Fruit fly (Drosophila melanogaster) whole organism, embryonic: Measurements from ENCODE around the gene Iris.

Experiments
- Adf1 ChIP-seq: fragments of 200-800 bp; sonication (Bioruptor generic); IDR thresholded peaks from 2 replicates; pipeline ENCODE4 v1.3.6; 2022; ENCODE audit warnings: missing biosample characterization, missing genetic modification characterization
- Asciz ChIP-seq: fragments of 200-800 bp; sonication (Bioruptor generic); optimal IDR thresholded peaks from 2 replicates; lab custom pipeline; 2017; ENCODE audit warnings: missing biosample characterization, mild to moderate bottlenecking, missing genetic modification characterization, missing genetic modification reagents
- BEAF-32 ChIP-seq: fragments of 200-800 bp; sonication (Bioruptor generic); optimal IDR thresholded peaks from 3 replicates; lab custom pipeline; 2017; ENCODE audit warnings: missing biosample characterization, missing genetic modification characterization, mild to moderate bottlenecking, moderate library complexity, missing genetic modification reagents
- Bgb ChIP-seq: fragments of 200-800 bp; sonication (Bioruptor generic); IDR thresholded peaks from 2 replicates; pipeline ENCODE4 v1.3.6; 2022; ENCODE audit warnings: missing biosample characterization, missing genetic modification characterization; ENCODE audit not compliant: partially characterized antibody
- CG10654 ChIP-seq: fragments of 200-800 bp; sonication (Bioruptor generic); optimal IDR thresholded peaks from 2 replicates; lab custom pipeline; 2016; ENCODE audit warnings: missing biosample characterization, missing genetic modification characterization
- CG13296 ChIP-seq: fragments of 200-800 bp; sonication (Bioruptor generic); optimal IDR thresholded peaks from 3 replicates; lab custom pipeline; 2018; ENCODE audit warnings: missing biosample characterization, mild to moderate bottlenecking, missing genetic modification characterization
- CG13624 ChIP-seq: fragments of 200-800 bp; sonication (Bioruptor generic); optimal IDR thresholded peaks from 2 replicates; lab custom pipeline; 2016; ENCODE audit warnings: missing biosample characterization, missing genetic modification characterization
- CG13775 ChIP-seq: fragments of 200-800 bp; sonication (Bioruptor generic); optimal IDR thresholded peaks from 3 replicates; lab custom pipeline; 2017; ENCODE audit warnings: missing biosample characterization, mild to moderate bottlenecking, missing genetic modification characterization
- CG15601 ChIP-seq: fragments of 200-800 bp; sonication (Bioruptor generic); optimal IDR thresholded peaks from 3 replicates; lab custom pipeline; 2019; ENCODE audit warnings: missing biosample characterization, mild to moderate bottlenecking, missing genetic modification characterization, moderate library complexity
- CG15696 ChIP-seq: fragments of 200-800 bp; sonication (Bioruptor generic); optimal IDR thresholded peaks from 2 replicates; lab custom pipeline; 2019; ENCODE audit warnings: missing biosample characterization, mild to moderate bottlenecking, missing genetic modification characterization, moderate library complexity
- CG1603 ChIP-seq: fragments of 200-800 bp; sonication (Bioruptor generic); optimal IDR thresholded peaks from 2 replicates; lab custom pipeline; 2019; ENCODE audit warnings: missing biosample characterization, mild to moderate bottlenecking, missing genetic modification characterization, moderate library complexity
- CG17328 ChIP-seq: fragments of 200-800 bp; sonication (Bioruptor generic); IDR thresholded peaks from 2 replicates; pipeline ENCODE4 v1.3.6; 2022; ENCODE audit warnings: missing biosample characterization, missing genetic modification characterization
- CG17612 ChIP-seq: fragments of 200-800 bp; sonication (Bioruptor generic); IDR thresholded peaks from 2 replicates; pipeline ENCODE4 v1.3.6; 2022; ENCODE audit warnings: missing biosample characterization, missing genetic modification characterization
- CG18599 ChIP-seq: fragments of 200-800 bp; sonication (Bioruptor generic); optimal IDR thresholded peaks from 3 replicates; lab custom pipeline; 2017; ENCODE audit warnings: missing biosample characterization, missing genetic modification characterization, mild to moderate bottlenecking, moderate library complexity, missing genetic modification reagents
- CG2116 ChIP-seq: fragments of 200-800 bp; sonication (Bioruptor generic); optimal IDR thresholded peaks from 3 replicates; lab custom pipeline; 2018; ENCODE audit warnings: missing biosample characterization, mild to moderate bottlenecking, missing genetic modification characterization
- CG2129 ChIP-seq: fragments of 200-800 bp; sonication (Bioruptor generic); IDR thresholded peaks from 2 replicates; pipeline ENCODE4 v1.3.6; 2022; ENCODE audit warnings: missing biosample characterization, missing genetic modification characterization; ENCODE audit not compliant: partially characterized antibody
- CG2202 ChIP-seq: fragments of 200-800 bp; sonication (Bioruptor generic); optimal IDR thresholded peaks from 2 replicates; lab custom pipeline; 2018; ENCODE audit warnings: missing biosample characterization, mild to moderate bottlenecking, missing genetic modification characterization
- CG31388 ChIP-seq: fragments of 200-800 bp; sonication (Bioruptor generic); optimal IDR thresholded peaks from 2 replicates; lab custom pipeline; 2016; ENCODE audit warnings: missing biosample characterization, missing genetic modification characterization
- CG32767 ChIP-seq: fragments of 200-800 bp; sonication (Bioruptor generic); IDR thresholded peaks from 2 replicates; pipeline ENCODE4 v1.3.6; 2022; ENCODE audit warnings: missing biosample characterization, missing genetic modification characterization
- CG34224 ChIP-seq: fragments of 200-800 bp; sonication (Bioruptor generic); IDR thresholded peaks from 3 replicates; pipeline ENCODE4 v1.3.6; 2022; ENCODE audit warnings: missing biosample characterization, missing genetic modification characterization; ENCODE audit not compliant: partially characterized antibody
- CG4730 ChIP-seq: fragments of 200-800 bp; sonication (Bioruptor generic); IDR thresholded peaks from 2 replicates; pipeline ENCODE4 v1.3.6; 2022; ENCODE audit warnings: missing biosample characterization, missing genetic modification characterization
- CG8388 ChIP-seq: fragments of 200-800 bp; sonication (Bioruptor generic); optimal IDR thresholded peaks from 2 replicates; lab custom pipeline; 2019; ENCODE audit warnings: missing biosample characterization, mild to moderate bottlenecking, missing genetic modification characterization, moderate library complexity
- CG8924 ChIP-seq: fragments of 200-800 bp; optimal IDR thresholded peaks from 3 replicates; lab custom pipeline; 2019; ENCODE audit warnings: missing biosample characterization, mild to moderate bottlenecking, missing genetic modification characterization, moderate library complexity
- CG8944 ChIP-seq: fragments of 200-800 bp; sonication (Bioruptor generic); optimal IDR thresholded peaks from 3 replicates; lab custom pipeline; 2016; ENCODE audit warnings: missing biosample characterization, missing genetic modification characterization
- Dll ChIP-seq: fragments of 200-800 bp; sonication (Bioruptor generic); IDR thresholded peaks from 4 replicates; pipeline ENCODE4 v1.3.6; 2022; ENCODE audit warnings: missing biosample characterization, missing genetic modification characterization; ENCODE audit not compliant: partially characterized antibody
- Dp ChIP-seq: fragments of 200-800 bp; sonication (Bioruptor generic); optimal IDR thresholded peaks from 2 replicates; lab custom pipeline; 2018; ENCODE audit warnings: missing biosample characterization, mild to moderate bottlenecking, missing genetic modification characterization, moderate library complexity
- E2f1 ChIP-seq: fragments of 200-800 bp; sonication (Bioruptor generic); IDR thresholded peaks from 2 replicates; pipeline ENCODE4 v1.3.6; 2022; ENCODE audit warnings: missing biosample characterization, missing genetic modification characterization
- E2f2 ChIP-seq: fragments of 200-800 bp; sonication (Bioruptor generic); IDR thresholded peaks from 2 replicates; pipeline ENCODE4 v1.3.6; 2022; ENCODE audit warnings: missing biosample characterization, missing genetic modification characterization
- Fer3 ChIP-seq: fragments of 200-800 bp; sonication (Bioruptor generic); optimal IDR thresholded peaks from 2 replicates; lab custom pipeline; 2018; ENCODE audit warnings: missing biosample characterization, mild to moderate bottlenecking, missing genetic modification characterization, moderate library complexity
- Hmx ChIP-seq: fragments of 200-800 bp; sonication (Bioruptor generic); optimal IDR thresholded peaks from 2 replicates; lab custom pipeline; 2016; ENCODE audit warnings: missing biosample characterization, missing genetic modification characterization
- Jarid2 ChIP-seq: fragments of 200-800 bp; sonication (Bioruptor generic); optimal IDR thresholded peaks from 3 replicates; lab custom pipeline; 2017; ENCODE audit warnings: mild to moderate bottlenecking, missing biosample characterization, missing genetic modification reagents, missing genetic modification characterization
- Myb ChIP-seq: fragments of 200-800 bp; sonication (Bioruptor generic); optimal IDR thresholded peaks from 2 replicates; lab custom pipeline; 2016; ENCODE audit warnings: missing biosample characterization, missing genetic modification characterization
- NfI ChIP-seq: fragments of 200-800 bp; sonication (Bioruptor generic); optimal IDR thresholded peaks from 3 replicates; lab custom pipeline; 2018; ENCODE audit warnings: missing biosample characterization, mild to moderate bottlenecking, missing genetic modification characterization, moderate library complexity
- PHDP ChIP-seq: fragments of 200-800 bp; sonication (Bioruptor generic); optimal IDR thresholded peaks from 3 replicates; lab custom pipeline; 2018; ENCODE audit warnings: missing biosample characterization, mild to moderate bottlenecking, missing genetic modification characterization, moderate library complexity
- Spps ChIP-seq: fragments of 200-800 bp; sonication (Bioruptor generic); optimal IDR thresholded peaks from 2 replicates; lab custom pipeline; 2018; ENCODE audit warnings: missing biosample characterization, mild to moderate bottlenecking, missing genetic modification characterization
- Sry-δ ChIP-seq: fragments of 200-800 bp; sonication (Bioruptor generic); optimal IDR thresholded peaks from 2 replicates; lab custom pipeline; 2016; ENCODE audit warnings: missing biosample characterization, missing genetic modification characterization
- crp ChIP-seq, 2 experiments: fragments of 200-800 bp; sonication (Bioruptor generic); optimal IDR thresholded peaks; 2 replicates in 1 of 2; 3 replicates in 1 of 2; lab custom pipeline; 2017; ENCODE audit warnings: missing biosample characterization in 2 of 2, missing genetic modification characterization in 2 of 2, mild to moderate bottlenecking in 1 of 2, moderate library complexity in 1 of 2
- dm ChIP-seq: fragments of 200-800 bp; sonication (Bioruptor generic); optimal IDR thresholded peaks from 3 replicates; lab custom pipeline; 2016; ENCODE audit warnings: missing biosample characterization, missing genetic modification characterization
- fu2 ChIP-seq: fragments of 200-800 bp; sonication (Bioruptor generic); optimal IDR thresholded peaks from 2 replicates; lab custom pipeline; 2016; ENCODE audit warnings: missing biosample characterization, missing genetic modification characterization
- ham ChIP-seq: fragments of 200-800 bp; sonication (Bioruptor generic); IDR thresholded peaks from 2 replicates; pipeline ENCODE4 v1.3.6; 2022; ENCODE audit warnings: missing biosample characterization, missing genetic modification characterization
- her ChIP-seq: fragments of 200-800 bp; sonication (Bioruptor generic); optimal IDR thresholded peaks from 2 replicates; lab custom pipeline; 2016; ENCODE audit warnings: missing biosample characterization, missing genetic modification characterization
- ken ChIP-seq: fragments of 200-800 bp; sonication (Bioruptor generic); IDR thresholded peaks from 3 replicates; pipeline ENCODE4 v1.3.6; 2022; ENCODE audit warnings: missing biosample characterization, missing genetic modification characterization
- lola ChIP-seq, 3 experiments: fragments of >200 bp in 2 of 3; fragments of 200-800 bp in 1 of 3; sonication (Bioruptor generic) in 1 of 3; optimal IDR thresholded peaks; 2 replicates each; lab custom pipeline; 2017 to 2019; ENCODE audit warnings: missing biosample characterization in 3 of 3, missing genetic modification characterization in 3 of 3, mild to moderate bottlenecking in 1 of 3, moderate library complexity in 1 of 3
- nmo ChIP-seq: fragments of 200-800 bp; sonication (Bioruptor generic); optimal IDR thresholded peaks from 2 replicates; lab custom pipeline; 2018; ENCODE audit warnings: missing biosample characterization, mild to moderate bottlenecking, missing genetic modification characterization, moderate library complexity
- pzg ChIP-seq: fragments of 200-800 bp; sonication (Bioruptor generic); optimal IDR thresholded peaks from 3 replicates; lab custom pipeline; 2018; ENCODE audit warnings: missing biosample characterization, mild to moderate bottlenecking, missing genetic modification characterization, moderate library complexity
- sc ChIP-seq, 3 experiments: fragments of >200 bp in 2 of 3; fragments of 200-800 bp in 1 of 3; sonication (Bioruptor generic) in 1 of 3; optimal IDR thresholded peaks; 2 replicates in 2 of 3; 3 replicates in 1 of 3; lab custom pipeline; 2017; ENCODE audit warnings: mild to moderate bottlenecking in 1 of 3, missing biosample characterization in 1 of 3, missing genetic modification characterization in 1 of 3, missing genetic modification reagents in 1 of 3
- sens ChIP-seq: fragments of 200-800 bp; sonication (Bioruptor generic); peaks from one replicate; lab custom pipeline; 2016; ENCODE audit warnings: missing biosample characterization, missing genetic modification characterization
- sima ChIP-seq: fragments of 200-800 bp; sonication (Bioruptor generic); optimal IDR thresholded peaks from 2 replicates; lab custom pipeline; 2016; ENCODE audit warnings: missing biosample characterization, missing genetic modification characterization
- slp2 ChIP-seq: fragments of 200-800 bp; sonication (Bioruptor generic); optimal IDR thresholded peaks from 2 replicates; lab custom pipeline; 2016; ENCODE audit warnings: missing biosample characterization, missing genetic modification characterization
- z ChIP-seq: fragments of 200-800 bp; sonication (Bioruptor generic); IDR thresholded peaks from 3 replicates; pipeline ENCODE4 v1.3.6; 2022; ENCODE audit warnings: missing biosample characterization, missing genetic modification characterization

The Iris gene

dm6 chr2L:1169867-1170415 is 36.0 kb upstream of the Iris start, which contains the start of the genes CG31922 and Plap (continued):
- TF ChIP-seq NfI (peak; percentile 75), ken (GFP tag; lab: Robert Waterston, UW) (no peak), CG8388 (peak; percentile 58), PHDP (tag; lab: Kevin White, UChicago) (peak; percentile 64), CG15601 (tag; lab: Kevin White, UChicago) (peak; percentile 71), CG13624 (peak; percentile 81), CG13296 (GFP tag; lab: Kevin White, UChicago) (peak; percentile 49), CG8924 (peak; percentile 68), Asciz (no peak), CG8944 (GFP tag; lab: Kevin White, UChicago) (peak; percentile 42), CG10654 (GFP tag; lab: Kevin White, UChicago) (peak; percentile 50), CG2202 (tag; lab: Kevin White, UChicago) (peak; percentile 9), CG2129 (peak; percentile 91), sima (GFP tag; lab: Kevin White, UChicago) (no peak), Adf1 (GFP tag; lab: Robert Waterston, UW) (no peak), CG17612 (GFP tag; lab: Robert Waterston, UW) (no peak), nmo (peak; percentile 85), Hmx (GFP tag; lab: Kevin White, UChicago) (peak; percentile 46), Fer3 (peak; percentile 58), dm (peak; percentile 38), CG1603 (tag; lab: Kevin White, UChicago) (no peak), fu2 (GFP tag; lab: Kevin White, UChicago) (peak; percentile 27), E2f1 (GFP tag; lab: Robert Waterston, UW) (no peak), CG18599 (peak; percentile 60)

dm6 chr2L:1166326-1166725 is 32.4 kb upstream of the Iris start, which contains the start of gene CG14341:
Gene CG14341, plus strand, starts transcription at chr2L:1166506.
- no peak for TF ChIP-seq CG15696
- TF ChIP-seq CG34224 (GFP tag; lab: Robert Waterston, UW): peak; percentile 33; the same call in 2 of the 3 replicates
- peak; percentile 34 for TF ChIP-seq Sry-δ (GFP tag; lab: Kevin White, UChicago)
- no peak for TF ChIP-seq slp2 (GFP tag; lab: Kevin White, UChicago)
- TF ChIP-seq CG4730 (GFP tag; lab: Robert Waterston, UW): no peak
- TF ChIP-seq z (GFP tag; lab: Robert Waterston, UW): no peak
- TF ChIP-seq ham (GFP tag; lab: Robert Waterston, UW): no peak
- peak; percentile 53; the same call in 2 of the 4 replicates for TF ChIP-seq Dll (GFP tag; lab: Robert Waterston, UW)
- TF ChIP-seq CG13775 (GFP tag; lab: Kevin White, UChicago): no peak
- peak; percentile 15 for TF ChIP-seq CG2116 (GFP tag; lab: Kevin White, UChicago)
- TF ChIP-seq BEAF-32 (GFP tag; lab: Kevin White, UChicago): peak; percentile 35
- TF ChIP-seq Spps (tag; lab: Kevin White, UChicago): no peak
- peak; percentile 27; the same call in 1 of the 2 replicates for TF ChIP-seq Bgb
- TF ChIP-seq Myb (GFP tag; lab: Kevin White, UChicago): peak; percentile 91
- no peak for TF ChIP-seq crp (GFP tag; optimal IDR thresholded peaks at IDR 0.05; lab: Kevin White, UChicago)
- no peak for TF ChIP-seq Jarid2
- peak; percentile 69 for TF ChIP-seq sens (GFP tag; lab: Kevin White, UChicago)
- TF ChIP-seq her (GFP tag; lab: Kevin White, UChicago): no peak
- TF ChIP-seq lola (GFP tag; optimal IDR thresholded peaks at IDR 0.05; lab: Kevin White, UChicago): no peak
- TF ChIP-seq E2f2 (GFP tag; lab: Robert Waterston, UW): peak; percentile 56
- TF ChIP-seq pzg (GFP tag; lab: Kevin White, UChicago): peak; percentile 35
- no peak for TF ChIP-seq CG17328 (GFP tag; lab: Robert Waterston, UW)
- no peak for TF ChIP-seq CG32767 (GFP tag; lab: Robert Waterston, UW)
- no peak for TF ChIP-seq CG31388 (GFP tag; lab: Kevin White, UChicago)
- peak; percentile 45 for TF ChIP-seq Dp (GFP tag; lab: Kevin White, UChicago)
- no peak for TF ChIP-seq sc (optimal IDR thresholded peaks at IDR 0.05; lab: Kevin White, UChicago)
- TF ChIP-seq sc (GFP tag; optimal IDR thresholded peaks at IDR 0.05; lab: Kevin White, UChicago): no peak
